Worm (Caenorhabditis elegans) whole organism, young adult: ENCODE results near the gene F38B2.6.

Experiments used
- B0336.3 ChIP-seq: fragments of 200-800 bp; sonication (Bioruptor generic); IDR thresholded peaks from 2 replicates; pipeline ENCODE4 v1.3.6; 2022; ENCODE audit warnings: missing genetic modification characterization, missing compliant biosample characterization
- K11D2.4 ChIP-seq: fragments of 200-800 bp; sonication (Bioruptor generic); IDR thresholded peaks from 2 replicates; pipeline ENCODE4 v1.3.6; 2022; ENCODE audit warnings: missing genetic modification reagents, missing genetic modification characterization, missing compliant biosample characterization
- attf-5 ChIP-seq: fragments of 200-800 bp; sonication (Bioruptor generic); optimal IDR thresholded peaks from 2 replicates; lab custom pipeline; 2018; ENCODE audit warnings: mild to moderate bottlenecking, missing genetic modification characterization, missing compliant biosample characterization
- cebp-1 ChIP-seq, 2 experiments: fragments of 200-800 bp in 1 of 2; sonication (Bioruptor generic) in 1 of 2; sonication (generic microtip) in 1 of 2; IDR thresholded peaks in 1 of 2; optimal IDR thresholded peaks in 1 of 2; 2 replicates each; pipeline versions ENCODE4 v1.3.6 to Lab custom; 2017 to 2022; ENCODE audit warnings: missing compliant biosample characterization in 2 of 2, missing genetic modification characterization in 2 of 2, mild to moderate bottlenecking in 1 of 2, missing genetic modification reagents in 1 of 2, moderate library complexity in 1 of 2
- fkh-3 ChIP-seq: sonication (generic microtip); optimal IDR thresholded peaks from 2 replicates; lab custom pipeline; 2016; ENCODE audit warnings: mild to moderate bottlenecking, missing genetic modification characterization, missing compliant biosample characterization
- him-1 ChIP-seq: sonication (generic microtip); optimal IDR thresholded peaks from 2 replicates; lab custom pipeline; 2016; ENCODE audit warnings: missing genotype, missing genetic modification reagents, missing genetic modification characterization, missing compliant biosample characterization
- nhr-80 ChIP-seq: sonication (generic microtip); optimal IDR thresholded peaks from 2 replicates; lab custom pipeline; 2016; ENCODE audit warnings: missing genetic modification characterization, missing compliant biosample characterization
- sdz-38 ChIP-seq: sonication (generic microtip); optimal IDR thresholded peaks from 2 replicates; lab custom pipeline; 2016; ENCODE audit warnings: missing genotype, missing genetic modification characterization, missing compliant biosample characterization
- snpc-4 ChIP-seq, 5 experiments: fragments of 150-350 bp in 1 of 5; sonication (generic microtip) in 4 of 5; optimal IDR thresholded peaks; 2 replicates each; lab custom pipeline; 2014 to 2018; ENCODE audit warnings: missing genetic modification characterization in 5 of 5, missing biosample characterization in 3 of 5, antibody characterized with exemption in 2 of 5, mild to moderate bottlenecking in 2 of 5, missing compliant biosample characterization in 2 of 5, missing genotype in 2 of 5, moderate library complexity in 2 of 5, missing genetic modification reagents in 1 of 5
- ztf-18 ChIP-seq: sonication (generic microtip); optimal IDR thresholded peaks from 2 replicates; lab custom pipeline; 2016; ENCODE audit warnings: missing genotype, mild to moderate bottlenecking, missing genetic modification characterization, missing compliant biosample characterization
- ztf-6 ChIP-seq: fragments of 200-800 bp; sonication (Bioruptor generic); IDR thresholded peaks from 2 replicates; pipeline ENCODE4 v1.3.6; 2022; ENCODE audit warnings: missing genetic modification reagents, missing genetic modification characterization, missing compliant biosample characterization

ce11 chrX:11245056-11245455 lies 36.0 kb downstream of the F38B2.6 start:
- TF ChIP-seq ztf-6 (GFP tag; lab: Robert Waterston, UW) (no peak), fkh-3 (tag; lab: Kevin White, UChicago) (no peak), B0336.3 (GFP tag; lab: Robert Waterston, UW) (no peak), cebp-1 (GFP tag; IDR thresholded peaks at IDR 0.05; lab: Robert Waterston, UW) (no peak), cebp-1 (tag; optimal IDR thresholded peaks at IDR 0.05; lab: Kevin White, UChicago) (no peak), snpc-4 (GFP tag; optimal IDR thresholded peaks at IDR 0.05; lab: Kevin White, UChicago) (no peak), snpc-4 (tag; optimal IDR thresholded peaks at IDR 0.05; lab: Kevin White, UChicago) (no peak), sdz-38 (tag; lab: Kevin White, UChicago) (no peak), nhr-80 (tag; lab: Kevin White, UChicago) (no peak), K11D2.4 (GFP tag; lab: Robert Waterston, UW) (no peak), him-1 (tag; lab: Kevin White, UChicago) (no peak), attf-5 (GFP tag; lab: Kevin White, UChicago) (no peak), ztf-18 (tag; lab: Kevin White, UChicago) (no peak)
